Worm (Caenorhabditis elegans) whole organism, late embryonic: Measurements from ENCODE around the gene Y116F11B.17.

ENCODE experiments used
- ama-1 ChIP-seq: fragments of 150-350 bp; optimal IDR thresholded peaks from 2 replicates; lab custom pipeline; 2014
- ceh-45 ChIP-seq: fragments of 200-800 bp; sonication (Bioruptor generic); IDR thresholded peaks from 2 replicates; pipeline ENCODE4 v1.3.6; 2022; ENCODE audit warnings: missing genetic modification reagents, missing genetic modification characterization, missing compliant biosample characterization
- dmd-4 ChIP-seq: sonication (generic microtip); optimal IDR thresholded peaks from 2 replicates; lab custom pipeline; 2016; ENCODE audit warnings: borderline replicate concordance, missing genetic modification characterization, missing compliant biosample characterization
- fkh-6 ChIP-seq: sonication (generic microtip); optimal IDR thresholded peaks from 2 replicates; lab custom pipeline; 2016; ENCODE audit warnings: missing genetic modification characterization, missing compliant biosample characterization
- pha-2 ChIP-seq: sonication (generic microtip); optimal IDR thresholded peaks from 2 replicates; lab custom pipeline; 2017; ENCODE audit warnings: mild to moderate bottlenecking, missing genetic modification characterization, missing compliant biosample characterization
- sox-2 ChIP-seq: fragments of 200-800 bp; sonication (Bioruptor generic); IDR thresholded peaks from 2 replicates; pipeline ENCODE4 v1.3.6; 2022; ENCODE audit warnings: missing genetic modification reagents, missing genetic modification characterization, missing compliant biosample characterization
- sox-4 ChIP-seq: sonication (generic microtip); optimal IDR thresholded peaks from 2 replicates; lab custom pipeline; 2017; ENCODE audit warnings: mild to moderate bottlenecking, missing genetic modification characterization, inconsistent platforms, missing compliant biosample characterization
- unc-42 ChIP-seq: sonication (generic microtip); optimal IDR thresholded peaks from 2 replicates; lab custom pipeline; 2016; ENCODE audit warnings: missing genotype, missing genetic modification characterization, missing compliant biosample characterization
- ztf-16 ChIP-seq: sonication (generic microtip); optimal IDR thresholded peaks from 2 replicates; lab custom pipeline; 2017; ENCODE audit warnings: missing genetic modification characterization, missing compliant biosample characterization

ce11 chrV:19814833-19815232, 7.2 kb downstream of the Y116F11B.17 start, which contains the start of gene daf-28:
- TF ChIP-seq sox-4 (tag; lab: Kevin White, UChicago) (no peak), sox-2 (GFP tag; lab: Robert Waterston, UW) (no peak), ceh-45 (GFP tag; lab: Robert Waterston, UW) (no peak), ztf-16 (no peak), ama-1 (no peak), unc-42 (no peak), pha-2 (no peak), dmd-4 (tag; lab: Kevin White, UChicago) (no peak), fkh-6 (tag; lab: Kevin White, UChicago) (no peak)
